Fruit fly (Drosophila melanogaster): Measurements from ENCODE around the gene MAPk-Ak2.

The MAPk-Ak2 gene

dm6 chrX:5745840-5746815 is 17.9 kb downstream of the MAPk-Ak2 start (continued):
- TF ChIP-seq CG3919 (GFP tag; optimal IDR thresholded peaks at IDR 0.05) (peak; percentile 67), CG16779 (tag; optimal IDR thresholded peaks at IDR 0.05) (peak; percentile 43), Ets21C (GFP tag; optimal IDR thresholded peaks at IDR 0.05) (peak; percentile 75), CG10669 (GFP tag; optimal IDR thresholded peaks at IDR 0.05) (peak; percentile 69), CG4318 (GFP tag; optimal IDR thresholded peaks at IDR 0.05) (peak; percentile 58), CG7368 (GFP tag; optimal IDR thresholded peaks at IDR 0.05) (peak; percentile 53), fd85E (GFP tag; optimal IDR thresholded peaks at IDR 0.05) (peak; percentile 17), Ets96B (tag; optimal IDR thresholded peaks at IDR 0.05) (peak; percentile 57), CG6854 (GFP tag; optimal IDR thresholded peaks at IDR 0.05) (no peak), CG15336 (GFP tag; IDR thresholded peaks at IDR 0.05) (peak; percentile 74), Eip78C (GFP tag) (peak; percentile 88), CG8119 (GFP tag; IDR thresholded peaks at IDR 0.05) (peak; percentile 76), CG8319 (GFP tag; optimal IDR thresholded peaks at IDR 0.05) (peak; percentile 33), Hr38 (GFP tag; optimal IDR thresholded peaks at IDR 0.05) (no peak), CG6163 (GFP tag; IDR thresholded peaks at IDR 0.05) (peak; percentile 90), Sox14 (GFP tag; optimal IDR thresholded peaks at IDR 0.05) (peak; percentile 81), acj6 (GFP tag; optimal IDR thresholded peaks at IDR 0.05) (peak; percentile 70), Sox15 (GFP tag; optimal IDR thresholded peaks at IDR 0.05) (peak; percentile 40), topi (GFP tag; optimal IDR thresholded peaks at IDR 0.05) (peak; percentile 74), Hr39 (GFP tag; optimal IDR thresholded peaks at IDR 0.05) (peak; percentile 65), esn (GFP tag; optimal IDR thresholded peaks at IDR 0.05) (peak; percentile 70), lz (GFP tag; optimal IDR thresholded peaks at IDR 0.05) (peak; percentile 76), Lpt (GFP tag; optimal IDR thresholded peaks at IDR 0.05) (peak; percentile 58)

DNA sequence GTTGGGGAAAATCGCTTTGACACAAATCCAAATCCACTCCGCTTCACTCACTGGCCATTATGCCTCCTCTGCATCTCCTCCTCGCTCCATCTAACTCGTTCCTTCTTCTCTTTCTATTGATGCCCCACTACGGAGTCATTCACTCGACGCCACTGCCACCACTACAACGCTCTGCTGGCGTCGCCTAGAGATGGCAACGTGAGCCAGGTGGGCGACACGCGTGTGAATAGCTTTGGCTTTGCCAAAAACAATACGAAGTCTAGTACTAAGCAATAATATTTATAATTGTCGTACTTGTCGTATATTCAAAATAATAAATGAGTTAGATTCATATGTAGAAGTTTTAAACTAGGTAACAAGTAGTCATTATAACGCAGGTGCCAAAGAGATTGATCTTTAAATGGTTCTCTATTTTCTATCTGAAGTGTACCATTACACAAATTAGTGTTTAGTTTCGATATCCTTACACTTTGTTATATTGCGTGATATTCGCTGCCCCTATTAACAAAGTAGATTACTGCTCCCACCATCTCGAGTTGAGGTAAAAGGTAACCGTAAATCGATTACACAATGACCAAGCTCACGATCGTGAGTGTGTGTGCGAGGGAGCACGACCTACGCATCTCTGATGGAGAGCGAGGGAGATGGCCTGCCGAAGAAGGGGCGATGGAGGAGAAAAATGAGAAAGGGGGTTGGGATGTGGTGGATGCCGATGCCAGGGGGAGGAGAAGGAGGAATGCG is 18.8 kb downstream of the MAPk-Ak2 start:
- TF ChIP-seq Smox (GFP tag; optimal IDR thresholded peaks at IDR 0.05) (peak; percentile 39), Sox102F (GFP tag; optimal IDR thresholded peaks at IDR 0.05) (no peak), Hr38 (GFP tag; optimal IDR thresholded peaks at IDR 0.05) (no peak), topi (GFP tag; optimal IDR thresholded peaks at IDR 0.05) (peak; percentile 39), CG31627 (GFP tag; optimal IDR thresholded peaks at IDR 0.05) (peak; percentile 7), CG6163 (GFP tag; IDR thresholded peaks at IDR 0.05) (peak; percentile 36; the same call in 1 of the 3 replicates), Eip78C (GFP tag) (peak; percentile 80), Gug (GFP tag; IDR thresholded peaks at IDR 0.05) (0 out of 2 replicates have a peak, but pooled peaks have one; percentile 28), CG3032 (tag; optimal IDR thresholded peaks at IDR 0.05) (no peak), acj6 (GFP tag; optimal IDR thresholded peaks at IDR 0.05) (peak; percentile 27), Eip75B (GFP tag; optimal IDR thresholded peaks at IDR 0.05) (peak; percentile 21), fkh (GFP tag; optimal IDR thresholded peaks at IDR 0.05) (no peak), esn (GFP tag; optimal IDR thresholded peaks at IDR 0.05) (peak; percentile 43), CG15336 (GFP tag; IDR thresholded peaks at IDR 0.05) (peak; percentile 42; the same call in 1 of the 2 replicates), CG32006 (GFP tag; optimal IDR thresholded peaks at IDR 0.05) (peak; percentile 52), CG10669 (GFP tag; optimal IDR thresholded peaks at IDR 0.05) (no peak), salr (GFP tag; optimal IDR thresholded peaks at IDR 0.05) (peak in 1 of 2 experiments; percentile 19), Met (GFP tag; optimal IDR thresholded peaks at IDR 0.05) (peak; percentile 43), Hr4 (GFP tag; optimal IDR thresholded peaks at IDR 0.05) (peak; percentile 38), CG8119 (GFP tag; IDR thresholded peaks at IDR 0.05) (0 out of 3 replicates have a peak, but pooled peaks have one; percentile 30), svp (GFP tag) (peak; percentile 90), dac (GFP tag; optimal IDR thresholded peaks at IDR 0.05) (peak; percentile 0), CG11294 (GFP tag; IDR thresholded peaks at IDR 0.05) (no peak), achi (GFP tag; optimal IDR thresholded peaks at IDR 0.05) (no peak), cyc (GFP tag; optimal IDR thresholded peaks at IDR 0.05) (peak; percentile 32), eg (GFP tag; IDR thresholded peaks at IDR 0.05) (peak; percentile 30; the same call in 1 of the 3 replicates), lz (GFP tag; optimal IDR thresholded peaks at IDR 0.05) (peak; percentile 38), CG10631 (GFP tag; optimal IDR thresholded peaks at IDR 0.05) (peak; percentile 22), OdsH (GFP tag; optimal IDR thresholded peaks at IDR 0.05) (peak; percentile 38), net (GFP tag; optimal IDR thresholded peaks at IDR 0.05) (peak; percentile 27), CG4318 (GFP tag; optimal IDR thresholded peaks at IDR 0.05) (peak; percentile 38), Sox14 (GFP tag; optimal IDR thresholded peaks at IDR 0.05) (peak; percentile 36), pdm3 (GFP tag; optimal IDR thresholded peaks at IDR 0.05) (peak; percentile 37), Hr39 (GFP tag; optimal IDR thresholded peaks at IDR 0.05) (peak; percentile 18), CG8319 (GFP tag; optimal IDR thresholded peaks at IDR 0.05) (no peak), CG6276 (GFP tag; optimal IDR thresholded peaks at IDR 0.05) (peak; percentile 21)

Data from whole organism, prepupa.